Fruit fly (Drosophila melanogaster): ENCODE results near the gene CG13138.

CG13138 gene

dm6 chr2L:10260750-10261493, 40.9 kb downstream of the CG13138 start, which contains the start of gene Pten (continued):
- peak; percentile 65 for TF ChIP-seq Hr83 (GFP tag; optimal IDR thresholded peaks at IDR 0.05; ENCODE audit: poor library complexity, severe bottlenecking)
- TF ChIP-seq dmrt93B (GFP tag; optimal IDR thresholded peaks at IDR 0.05), result no peak
- no peak for TF ChIP-seq lola (GFP tag; optimal IDR thresholded peaks at IDR 0.05)
- TF ChIP-seq jim (GFP tag; optimal IDR thresholded peaks at IDR 0.05), result no peak

dm6 chr2L:10259960-10260749, 41.7 kb downstream of the CG13138 start:
- TF ChIP-seq woc (GFP tag; optimal IDR thresholded peaks at IDR 0.05), result no peak
- TF ChIP-seq usp (GFP tag; optimal IDR thresholded peaks at IDR 0.05), result no peak
- peak; percentile 52 for TF ChIP-seq N (GFP tag; optimal IDR thresholded peaks at IDR 0.05)
- TF ChIP-seq fru (GFP tag; optimal IDR thresholded peaks at IDR 0.05), result no peak
- peak; percentile 93 for TF ChIP-seq Dfd (GFP tag; optimal IDR thresholded peaks at IDR 0.05)
- no peak for TF ChIP-seq Myc (optimal IDR thresholded peaks at IDR 0.05)
- TF ChIP-seq Vsx2 (GFP tag; optimal IDR thresholded peaks at IDR 0.05; ENCODE audit: partially characterized antibody), result no peak
- TF ChIP-seq brk (GFP tag; optimal IDR thresholded peaks at IDR 0.05), result no peak
- no peak for TF ChIP-seq br (GFP tag; optimal IDR thresholded peaks at IDR 0.05)
- TF ChIP-seq rgr (GFP tag; optimal IDR thresholded peaks at IDR 0.05), result no peak
- TF ChIP-seq Rel (GFP tag; optimal IDR thresholded peaks at IDR 0.05), result no peak
- no peak for TF ChIP-seq Rel (tag; optimal IDR thresholded peaks at IDR 0.05)
- no peak for TF ChIP-seq Mio (GFP tag; optimal IDR thresholded peaks at IDR 0.05)
- TF ChIP-seq CG32264 (GFP tag; optimal IDR thresholded peaks at IDR 0.05), result no peak
- TF ChIP-seq ey (GFP tag; optimal IDR thresholded peaks at IDR 0.05), result peak; percentile 9
- no peak for TF ChIP-seq HLH106 (tag; optimal IDR thresholded peaks at IDR 0.05)
- TF ChIP-seq sage (GFP tag; optimal IDR thresholded peaks at IDR 0.05), result no peak
- TF ChIP-seq jim (GFP tag; optimal IDR thresholded peaks at IDR 0.05), result no peak
- no peak for TF ChIP-seq sv (GFP tag; optimal IDR thresholded peaks at IDR 0.05)
- TF ChIP-seq tai (GFP tag; optimal IDR thresholded peaks at IDR 0.05), result no peak
- TF ChIP-seq dmrt93B (GFP tag; optimal IDR thresholded peaks at IDR 0.05), result no peak
- TF ChIP-seq Hnf4 (GFP tag; optimal IDR thresholded peaks at IDR 0.05), result no peak
- TF ChIP-seq CG9705 (GFP tag; optimal IDR thresholded peaks at IDR 0.05), result no peak
- no peak for TF ChIP-seq dl (GFP tag; optimal IDR thresholded peaks at IDR 0.05; ENCODE audit: insufficient read depth in 1 of 2, partially characterized antibody in 2 of 2)

dm6 chr2L:10255725-10256158, 46.1 kb downstream of the CG13138 start, which contains the start of gene CG5676:
Gene CG5676, minus strand, starts transcription at chr2L:10255891.
- TF ChIP-seq OdsH (GFP tag; optimal IDR thresholded peaks at IDR 0.05) (no peak), jim (GFP tag; optimal IDR thresholded peaks at IDR 0.05) (no peak), CrebA (GFP tag; optimal IDR thresholded peaks at IDR 0.05; ENCODE audit: borderline replicate concordance) (no peak), woc (GFP tag; optimal IDR thresholded peaks at IDR 0.05) (peak; percentile 41), lola (GFP tag; optimal IDR thresholded peaks at IDR 0.05) (no peak), h (GFP tag; optimal IDR thresholded peaks at IDR 0.05) (no peak), sage (GFP tag; optimal IDR thresholded peaks at IDR 0.05) (peak; percentile 40), fru (GFP tag; optimal IDR thresholded peaks at IDR 0.05) (no peak)

- TF ChIP-seq Mio (GFP tag; optimal IDR thresholded peaks at IDR 0.05), result no peak
- no peak for TF ChIP-seq woc (GFP tag; optimal IDR thresholded peaks at IDR 0.05)
- no peak for TF ChIP-seq h (GFP tag; optimal IDR thresholded peaks at IDR 0.05)
- TF ChIP-seq ey (GFP tag; optimal IDR thresholded peaks at IDR 0.05), result no peak
- TF ChIP-seq tai (GFP tag; optimal IDR thresholded peaks at IDR 0.05), result no peak
- no peak for TF ChIP-seq Vsx2 (GFP tag; optimal IDR thresholded peaks at IDR 0.05; ENCODE audit: partially characterized antibody)
- TF ChIP-seq OdsH (GFP tag; optimal IDR thresholded peaks at IDR 0.05), result no peak
- TF ChIP-seq Rel (GFP tag; optimal IDR thresholded peaks at IDR 0.05), result no peak
- TF ChIP-seq Rel (tag; optimal IDR thresholded peaks at IDR 0.05), result no peak
- TF ChIP-seq sage (GFP tag; optimal IDR thresholded peaks at IDR 0.05), result no peak
- no peak for TF ChIP-seq sv (GFP tag; optimal IDR thresholded peaks at IDR 0.05)
- TF ChIP-seq pan (optimal IDR thresholded peaks at IDR 0.05), result no peak
- TF ChIP-seq brk (GFP tag; optimal IDR thresholded peaks at IDR 0.05), result no peak
- no peak for TF ChIP-seq Hr83 (GFP tag; optimal IDR thresholded peaks at IDR 0.05; ENCODE audit: poor library complexity, severe bottlenecking)
- no peak for TF ChIP-seq usp (GFP tag; optimal IDR thresholded peaks at IDR 0.05)
- no peak for TF ChIP-seq Myc (optimal IDR thresholded peaks at IDR 0.05)
- no peak for TF ChIP-seq HLH106 (tag; optimal IDR thresholded peaks at IDR 0.05)
- no peak for TF ChIP-seq Dfd (GFP tag; optimal IDR thresholded peaks at IDR 0.05)
Measured at dm6 chr2L:10251592-10251991, 50.2 kb downstream of the CG13138 start, which contains the start of gene Ror. Gene Ror, plus strand, starts transcription at chr2L:10251843.

Measured in whole organism, wandering third instar larva.